Worm (Caenorhabditis elegans): ENCODE measurements around the gene F35C8.8.

- TF ChIP-seq mes-2 (tag; optimal IDR thresholded peaks at IDR 0.05; ENCODE audit: poor library complexity, severe bottlenecking) (no peak), egl-27 (tag; optimal IDR thresholded peaks at IDR 0.05) (no peak), pha-4 (GFP tag; IDR thresholded peaks at IDR 0.05) (no peak), pha-4 (tag; optimal IDR thresholded peaks at IDR 0.05) (no peak), ZK546.5 (tag; optimal IDR thresholded peaks at IDR 0.05) (no peak), set-16 (GFP tag; IDR thresholded peaks at IDR 0.05) (no peak)
Observed at ce11 chrX:5346303-5346702, 26.1 kb downstream of the F35C8.8 start.

All from whole organism, L4 larva.